In genomic region chr2L:20735121-20735855, dm6 we compare ENCODE assay signal across 5 fruit fly cellular contexts.
TF ChIP-seq lines count a peak whose summit lies in the region.

No protein-coding gene starts in this region.

- no peak for TF ChIP-seq CTCF in whole organism, embryonic (GFP tag; optimal IDR thresholded peaks at IDR 0.05; lab: Kevin White, UChicago)

TF ChIP-seq in Kc167, 6 proteins besides CTCF, POLR2A, EP300 and RAD21:
- TF ChIP-seq Sin3A (optimal IDR thresholded peaks at IDR 0.05; lab: Kevin White, UChicago) (no peak), h (optimal IDR thresholded peaks at IDR 0.05; lab: Kevin White, UChicago) (no peak), psq (optimal IDR thresholded peaks at IDR 0.05; lab: Kevin White, UChicago) (peak; percentile 28), insv (optimal IDR thresholded peaks at IDR 0.05; lab: Kevin White, UChicago) (no peak), Myc (optimal IDR thresholded peaks at IDR 0.05; lab: Kevin White, UChicago) (no peak)

TF ChIP-seq in whole organism, adult, 20 proteins besides CTCF, POLR2A, EP300 and RAD21:
- TF ChIP-seq Mnt (GFP tag; optimal IDR thresholded peaks at IDR 0.05; lab: Kevin White, UChicago) (peak; percentile 41), cic (GFP tag; optimal IDR thresholded peaks at IDR 0.05; lab: Kevin White, UChicago) (peak; percentile 4), CG7101 (tag; optimal IDR thresholded peaks at IDR 0.05; lab: Kevin White, UChicago) (no peak), CG14711 (tag; optimal IDR thresholded peaks at IDR 0.05; lab: Kevin White, UChicago) (peak; percentile 23)

TF ChIP-seq in whole organism, embryonic, 481 proteins besides CTCF, POLR2A, EP300 and RAD21 (continues in another document):
- TF ChIP-seq Dref (GFP tag; IDR thresholded peaks at IDR 0.05; lab: Robert Waterston, UW): 0 out of 2 replicates have a peak, but pooled peaks have one; percentile 28
- TF ChIP-seq jumu (GFP tag; optimal IDR thresholded peaks at IDR 0.05; lab: Kevin White, UChicago): no peak
- TF ChIP-seq ems (GFP tag; optimal IDR thresholded peaks at IDR 0.05; lab: Kevin White, UChicago): no peak
- TF ChIP-seq NC2β (GFP tag; optimal IDR thresholded peaks at IDR 0.05; lab: Kevin White, UChicago): no peak
- TF ChIP-seq nerfin-1 (tag; optimal IDR thresholded peaks at IDR 0.05; lab: Kevin White, UChicago): peak; percentile 84
- 0 out of 3 replicates have a peak, but pooled peaks have one; percentile 23 for TF ChIP-seq zen2 (GFP tag; IDR thresholded peaks at IDR 0.05; lab: Robert Waterston, UW; ENCODE audit: partially characterized antibody)
- no peak for TF ChIP-seq CG11696 (GFP tag; IDR thresholded peaks at IDR 0.05; lab: Robert Waterston, UW)
- TF ChIP-seq CG11247 (GFP tag; IDR thresholded peaks at IDR 0.05; lab: Robert Waterston, UW): no peak
- no peak for TF ChIP-seq CG9609 (GFP tag; optimal IDR thresholded peaks at IDR 0.05; lab: Kevin White, UChicago)
- peak in 1 of 2 experiments; percentile 52 for TF ChIP-seq crp (GFP tag; optimal IDR thresholded peaks at IDR 0.05; lab: Kevin White, UChicago)
- peak; percentile 58 for TF ChIP-seq ci (GFP tag; IDR thresholded peaks at IDR 0.05; lab: Robert Waterston, UW)
- peak; percentile 14 for TF ChIP-seq YL-1 (GFP tag; optimal IDR thresholded peaks at IDR 0.05; lab: Kevin White, UChicago)
- no peak for TF ChIP-seq Xbp1 (GFP tag; optimal IDR thresholded peaks at IDR 0.05; lab: Kevin White, UChicago)
- no peak for TF ChIP-seq bsh (GFP tag; optimal IDR thresholded peaks at IDR 0.05; lab: Kevin White, UChicago)
- TF ChIP-seq CG8765 (GFP tag; IDR thresholded peaks at IDR 0.05; lab: Robert Waterston, UW): no peak
- TF ChIP-seq CG31224 (GFP tag; IDR thresholded peaks at IDR 0.05; lab: Robert Waterston, UW): no peak
- no peak for TF ChIP-seq CG5180 (GFP tag; optimal IDR thresholded peaks at IDR 0.05; lab: Kevin White, UChicago)
- TF ChIP-seq CG15269 (tag; optimal IDR thresholded peaks at IDR 0.05; lab: Kevin White, UChicago): no peak
- TF ChIP-seq HHEX (GFP tag; optimal IDR thresholded peaks at IDR 0.05; lab: Kevin White, UChicago): no peak
- peak; percentile 39; the same call in 1 of the 2 replicates for TF ChIP-seq Rfx (GFP tag; IDR thresholded peaks at IDR 0.05; lab: Robert Waterston, UW)
- TF ChIP-seq CG4707 (GFP tag; optimal IDR thresholded peaks at IDR 0.05; lab: Kevin White, UChicago): no peak
- TF ChIP-seq ato (GFP tag; IDR thresholded peaks at IDR 0.05; lab: Robert Waterston, UW; ENCODE audit: partially characterized antibody): no peak
- TF ChIP-seq stc (GFP tag; IDR thresholded peaks at IDR 0.05; lab: Robert Waterston, UW): 0 out of 2 replicates have a peak, but pooled peaks have one; percentile 21
- no peak for TF ChIP-seq CG10431 (GFP tag; optimal IDR thresholded peaks at IDR 0.05; lab: Kevin White, UChicago)
- 0 out of 3 replicates have a peak, but pooled peaks have one; percentile 9 for TF ChIP-seq vnd (GFP tag; IDR thresholded peaks at IDR 0.05; lab: Robert Waterston, UW; ENCODE audit: partially characterized antibody)
- no peak for TF ChIP-seq CG17612 (GFP tag; IDR thresholded peaks at IDR 0.05; lab: Robert Waterston, UW)
- no peak for TF ChIP-seq CG31365 (tag; optimal IDR thresholded peaks at IDR 0.05; lab: Kevin White, UChicago)

TF ChIP-seq in whole organism, prepupa, 60 proteins besides CTCF, POLR2A, EP300 and RAD21:
- TF ChIP-seq CG6276 (GFP tag; optimal IDR thresholded peaks at IDR 0.05; lab: Kevin White, UChicago) (no peak), CG8119 (GFP tag; IDR thresholded peaks at IDR 0.05; lab: Robert Waterston, UW) (0 out of 3 replicates have a peak, but pooled peaks have one; percentile 16), Blimp-1 (GFP tag; optimal IDR thresholded peaks at IDR 0.05; lab: Kevin White, UChicago) (peak; percentile 94)

TF ChIP-seq in whole organism, pupa, 21 proteins besides CTCF, POLR2A, EP300 and RAD21:
- TF ChIP-seq CG10348 (GFP tag; IDR thresholded peaks at IDR 0.05; lab: Robert Waterston, UW): no peak
- no peak for TF ChIP-seq rn (GFP tag; IDR thresholded peaks at IDR 0.05; lab: Robert Waterston, UW)
- TF ChIP-seq Ets98B (GFP tag; IDR thresholded peaks at IDR 0.05; lab: Robert Waterston, UW): 0 out of 2 replicates have a peak, but pooled peaks have one; percentile 17
- TF ChIP-seq CG12605 (GFP tag; IDR thresholded peaks at IDR 0.05; lab: Robert Waterston, UW): 0 out of 2 replicates have a peak, but pooled peaks have one; percentile 16
- TF ChIP-seq CG14655 (GFP tag; optimal IDR thresholded peaks at IDR 0.05; lab: Kevin White, UChicago): no peak
